Fruit fly (Drosophila melanogaster) whole organism, embryonic: Measurements from ENCODE around the gene CG1824.
A peak's percentile ranks its signal among the peaks of the same experiment; 100 is the strongest.

ENCODE experiments used
- Adf1 ChIP-seq: fragments of 200-800 bp; sonication (Bioruptor generic); IDR thresholded peaks from 2 replicates; pipeline ENCODE4 v1.3.6; 2022; ENCODE audit warnings: missing biosample characterization, missing genetic modification characterization
- Awh ChIP-seq: fragments of 200-800 bp; sonication (Bioruptor generic); IDR thresholded peaks from 2 replicates; pipeline ENCODE4, ENCODE4 v1.3.6; 2022; ENCODE audit warnings: missing biosample characterization, missing genetic modification characterization
- B-H1 ChIP-seq: fragments of 200-800 bp; sonication (Bioruptor generic); IDR thresholded peaks from 3 replicates; pipeline ENCODE4 v1.3.6; 2022; ENCODE audit warnings: missing biosample characterization, missing genetic modification characterization
- Blimp-1 ChIP-seq: fragments of 200-800 bp; sonication (Bioruptor generic); optimal IDR thresholded peaks from 3 replicates; lab custom pipeline; 2018; ENCODE audit warnings: missing biosample characterization, missing genetic modification characterization, mild to moderate bottlenecking, moderate library complexity, missing genetic modification reagents
- CG10147 ChIP-seq: fragments of 200-800 bp; sonication (Bioruptor generic); optimal IDR thresholded peaks from 2 replicates; lab custom pipeline; 2019; ENCODE audit warnings: missing biosample characterization, mild to moderate bottlenecking, missing genetic modification characterization, moderate library complexity
- CG10431 ChIP-seq: fragments of 200-800 bp; sonication (Bioruptor generic); optimal IDR thresholded peaks from 3 replicates; lab custom pipeline; 2018; ENCODE audit warnings: missing biosample characterization, mild to moderate bottlenecking, missing genetic modification characterization
- CG10543 ChIP-seq: fragments of 200-800 bp; sonication (Bioruptor generic); optimal IDR thresholded peaks from 3 replicates; lab custom pipeline; 2017; ENCODE audit warnings: missing biosample characterization, mild to moderate bottlenecking, missing genetic modification characterization, moderate library complexity
- CG10654 ChIP-seq: fragments of 200-800 bp; sonication (Bioruptor generic); optimal IDR thresholded peaks from 2 replicates; lab custom pipeline; 2016; ENCODE audit warnings: missing biosample characterization, missing genetic modification characterization
- CG10979 ChIP-seq: fragments of 200-800 bp; sonication (Bioruptor generic); optimal IDR thresholded peaks from 2 replicates; lab custom pipeline; 2018; ENCODE audit warnings: missing biosample characterization, mild to moderate bottlenecking, missing genetic modification characterization, moderate library complexity
- CG14014 ChIP-seq: fragments of 200-800 bp; sonication (Bioruptor generic); IDR thresholded peaks from 2 replicates; pipeline ENCODE4 v1.3.6; 2022; ENCODE audit warnings: missing biosample characterization, missing genetic modification characterization
- CG15011 ChIP-seq: fragments of 200-800 bp; sonication (Bioruptor generic); optimal IDR thresholded peaks from 3 replicates; lab custom pipeline; 2018; ENCODE audit warnings: missing biosample characterization, mild to moderate bottlenecking, missing genetic modification characterization
- CG18599 ChIP-seq: fragments of 200-800 bp; sonication (Bioruptor generic); optimal IDR thresholded peaks from 3 replicates; lab custom pipeline; 2017; ENCODE audit warnings: missing biosample characterization, missing genetic modification characterization, mild to moderate bottlenecking, moderate library complexity, missing genetic modification reagents
- CG2129 ChIP-seq: fragments of 200-800 bp; sonication (Bioruptor generic); IDR thresholded peaks from 2 replicates; pipeline ENCODE4 v1.3.6; 2022; ENCODE audit warnings: missing biosample characterization, missing genetic modification characterization; ENCODE audit not compliant: partially characterized antibody
- CG2875 ChIP-seq: fragments of 200-800 bp; sonication (Bioruptor generic); optimal IDR thresholded peaks from 2 replicates; lab custom pipeline; 2017; ENCODE audit warnings: missing biosample characterization, mild to moderate bottlenecking, missing genetic modification characterization, missing genetic modification reagents
- CG30431 ChIP-seq: fragments of 200-800 bp; sonication (Bioruptor generic); optimal IDR thresholded peaks from 2 replicates; lab custom pipeline; 2017; ENCODE audit warnings: missing biosample characterization, missing genetic modification characterization
- CG31365 ChIP-seq: fragments of 200-800 bp; sonication (Bioruptor generic); optimal IDR thresholded peaks from 2 replicates; lab custom pipeline; 2018; ENCODE audit warnings: missing biosample characterization, mild to moderate bottlenecking, missing genetic modification characterization
- CG31388 ChIP-seq: fragments of 200-800 bp; sonication (Bioruptor generic); optimal IDR thresholded peaks from 2 replicates; lab custom pipeline; 2016; ENCODE audit warnings: missing biosample characterization, missing genetic modification characterization
- CG4360 ChIP-seq: fragments of 200-800 bp; sonication (Bioruptor generic); IDR thresholded peaks from 2 replicates; pipeline ENCODE4 v1.3.6; 2022; ENCODE audit warnings: missing biosample characterization, missing genetic modification characterization
- CG6272 ChIP-seq: fragments of 200-800 bp; sonication (Bioruptor generic); IDR thresholded peaks from 2 replicates; pipeline ENCODE4 v1.3.6; 2022; ENCODE audit warnings: missing biosample characterization, missing genetic modification characterization
- CG6854 ChIP-seq: fragments of 200-800 bp; sonication (Bioruptor generic); optimal IDR thresholded peaks from 3 replicates; lab custom pipeline; 2017; ENCODE audit warnings: missing biosample characterization, mild to moderate bottlenecking, missing genetic modification characterization
- CG8290 ChIP-seq, 3 experiments: fragments of 200-800 bp; sonication (Bioruptor generic); optimal IDR thresholded peaks; 2 replicates each; lab custom pipeline; 2016 to 2019; ENCODE audit warnings: missing biosample characterization in 3 of 3, missing genetic modification characterization in 3 of 3, mild to moderate bottlenecking in 2 of 3, moderate library complexity in 1 of 3
- CoRest ChIP-seq: fragments of 200-800 bp; sonication (Bioruptor generic); optimal IDR thresholded peaks from 3 replicates; lab custom pipeline; 2018; ENCODE audit warnings: missing biosample characterization, mild to moderate bottlenecking, missing genetic modification characterization, moderate library complexity
- Jarid2 ChIP-seq: fragments of 200-800 bp; sonication (Bioruptor generic); optimal IDR thresholded peaks from 3 replicates; lab custom pipeline; 2017; ENCODE audit warnings: mild to moderate bottlenecking, missing biosample characterization, missing genetic modification reagents, missing genetic modification characterization
- Meics ChIP-seq: fragments of 200-800 bp; sonication (Bioruptor generic); optimal IDR thresholded peaks from 2 replicates; lab custom pipeline; 2017; ENCODE audit warnings: missing biosample characterization, mild to moderate bottlenecking, missing genetic modification characterization
- Myb ChIP-seq: fragments of 200-800 bp; sonication (Bioruptor generic); optimal IDR thresholded peaks from 2 replicates; lab custom pipeline; 2016; ENCODE audit warnings: missing biosample characterization, missing genetic modification characterization
- Optix ChIP-seq: fragments of 200-800 bp; sonication (Bioruptor generic); IDR thresholded peaks from 3 replicates; pipeline ENCODE4 v1.3.6; 2022; ENCODE audit warnings: missing biosample characterization, missing genetic modification characterization
- Sox100B ChIP-seq: fragments of 200-800 bp; sonication (Bioruptor generic); optimal IDR thresholded peaks from 3 replicates; lab custom pipeline; 2018; ENCODE audit warnings: missing biosample characterization, mild to moderate bottlenecking, missing genetic modification characterization
- Stat92E ChIP-seq, 3 experiments: fragments of >200 bp in 2 of 3; fragments of 200-800 bp in 1 of 3; sonication (Bioruptor generic) in 1 of 3; optimal IDR thresholded peaks; 2 replicates each; lab custom pipeline; 2017 to 2019; ENCODE audit warnings: missing biosample characterization in 3 of 3, missing genetic modification characterization in 3 of 3, mild to moderate bottlenecking in 1 of 3, moderate library complexity in 1 of 3
- aop ChIP-seq: fragments of 200-800 bp; sonication (Bioruptor generic); IDR thresholded peaks from 2 replicates; pipeline ENCODE4 v1.3.6; 2022; ENCODE audit warnings: missing biosample characterization, missing genetic modification characterization
- ato ChIP-seq: fragments of 200-800 bp; sonication (Bioruptor generic); IDR thresholded peaks from 2 replicates; pipeline ENCODE4 v1.3.6; 2022; ENCODE audit warnings: missing biosample characterization, missing genetic modification characterization; ENCODE audit not compliant: partially characterized antibody
- bcd ChIP-seq: fragments of 200-800 bp; sonication (Bioruptor generic); optimal IDR thresholded peaks from 2 replicates; lab custom pipeline; 2017; ENCODE audit warnings: missing biosample characterization, mild to moderate bottlenecking, missing genetic modification characterization
- dimm ChIP-seq: fragments of 200-800 bp; sonication (Bioruptor generic); IDR thresholded peaks from 2 replicates; pipeline ENCODE4 v1.3.6; 2022; ENCODE audit warnings: missing biosample characterization, missing genetic modification characterization
- dmrt11E ChIP-seq: fragments of 200-800 bp; sonication (Bioruptor generic); optimal IDR thresholded peaks from 3 replicates; lab custom pipeline; 2018; ENCODE audit warnings: missing biosample characterization, mild to moderate bottlenecking, missing genetic modification characterization, moderate library complexity
- fd3F ChIP-seq: fragments of 200-800 bp; sonication (Bioruptor generic); optimal IDR thresholded peaks from 2 replicates; lab custom pipeline; 2018; ENCODE audit warnings: missing biosample characterization, mild to moderate bottlenecking, missing genetic modification characterization, moderate library complexity
- gem ChIP-seq: fragments of 200-800 bp; sonication (Bioruptor generic); optimal IDR thresholded peaks from 2 replicates; lab custom pipeline; 2019; ENCODE audit warnings: missing biosample characterization, mild to moderate bottlenecking, missing genetic modification characterization, moderate library complexity
- jumu ChIP-seq: fragments of 200-800 bp; sonication (Bioruptor generic); optimal IDR thresholded peaks from 3 replicates; lab custom pipeline; 2016; ENCODE audit warnings: missing biosample characterization, missing genetic modification characterization
- nau ChIP-seq: fragments of 200-800 bp; sonication (Bioruptor generic); optimal IDR thresholded peaks from 3 replicates; lab custom pipeline; 2017; ENCODE audit warnings: missing biosample characterization, mild to moderate bottlenecking, missing genetic modification characterization, missing genetic modification reagents
- pan ChIP-seq, 4 experiments: fragments of >200 bp in 3 of 4; fragments of 200-800 bp in 1 of 4; sonication (Bioruptor generic) in 1 of 4; optimal IDR thresholded peaks in 3 of 4; IDR thresholded peaks in 1 of 4; 2 replicates each; pipeline versions ENCODE4 v1.3.6 to Lab custom; 2017 to 2022; ENCODE audit warnings: missing biosample characterization in 2 of 4, missing genetic modification characterization in 2 of 4, mixed read lengths in 1 of 4
- salm ChIP-seq: fragments of 200-800 bp; sonication (Bioruptor generic); optimal IDR thresholded peaks from 2 replicates; lab custom pipeline; 2018; ENCODE audit warnings: missing biosample characterization, mild to moderate bottlenecking, missing genetic modification characterization
- sim ChIP-seq: fragments of 200-800 bp; sonication (Bioruptor generic); IDR thresholded peaks from 2 replicates; pipeline ENCODE4 v1.3.6; 2022; ENCODE audit warnings: missing biosample characterization, missing genetic modification characterization
- slbo ChIP-seq: fragments of 200-800 bp; sonication (Bioruptor generic); IDR thresholded peaks from 2 replicates; pipeline ENCODE4 v1.3.6; 2022; ENCODE audit warnings: missing biosample characterization, missing genetic modification characterization
- slou ChIP-seq: fragments of 200-800 bp; sonication (Bioruptor generic); optimal IDR thresholded peaks from 3 replicates; lab custom pipeline; 2016; ENCODE audit warnings: missing biosample characterization, missing genetic modification characterization
- slp2 ChIP-seq: fragments of 200-800 bp; sonication (Bioruptor generic); optimal IDR thresholded peaks from 2 replicates; lab custom pipeline; 2016; ENCODE audit warnings: missing biosample characterization, missing genetic modification characterization
- tup ChIP-seq: fragments of 200-800 bp; sonication (Bioruptor generic); optimal IDR thresholded peaks from 2 replicates; lab custom pipeline; 2016; ENCODE audit warnings: missing biosample characterization, mild to moderate bottlenecking, missing genetic modification characterization, moderate library complexity
- tx ChIP-seq: fragments of 200-800 bp; sonication (Bioruptor generic); optimal IDR thresholded peaks from 2 replicates; lab custom pipeline; 2016; ENCODE audit warnings: missing biosample characterization, missing genetic modification characterization
- wdn ChIP-seq: fragments of 200-800 bp; sonication (Bioruptor generic); IDR thresholded peaks from 2 replicates; pipeline ENCODE4 v1.3.6; 2022; ENCODE audit warnings: missing biosample characterization, missing genetic modification characterization
- zen2 ChIP-seq: fragments of 200-800 bp; sonication (Bioruptor generic); IDR thresholded peaks from 3 replicates; pipeline ENCODE4 v1.3.6; 2022; ENCODE audit warnings: missing biosample characterization, missing genetic modification characterization; ENCODE audit not compliant: partially characterized antibody
- zf30C ChIP-seq: fragments of 200-800 bp; sonication (Bioruptor generic); optimal IDR thresholded peaks from 3 replicates; lab custom pipeline; 2018; ENCODE audit warnings: missing biosample characterization, mild to moderate bottlenecking, missing genetic modification characterization

Gene CG1824

dm6 chrX:12579506-12579999 lies 15.9 kb downstream of the CG1824 start (continued):
- no peak for TF ChIP-seq CG8290 (GFP tag; optimal IDR thresholded peaks at IDR 0.05; lab: Kevin White, UChicago)
- TF ChIP-seq CG8290 (tag; optimal IDR thresholded peaks at IDR 0.05; lab: Kevin White, UChicago): peak; percentile 28 to 89
- peak; percentile 95 for TF ChIP-seq CG6854 (GFP tag; lab: Kevin White, UChicago)
- peak; percentile 98 for TF ChIP-seq CG18599 (GFP tag; lab: Kevin White, UChicago)
- peak; percentile 91 for TF ChIP-seq CG10654 (GFP tag; lab: Kevin White, UChicago)
- TF ChIP-seq CG15011 (GFP tag; lab: Kevin White, UChicago): peak; percentile 94
- TF ChIP-seq CG4360 (GFP tag; lab: Robert Waterston, UW): peak; percentile 43; the same call in 1 of the 2 replicates
- TF ChIP-seq CG30431: peak; percentile 91
- TF ChIP-seq Blimp-1 (GFP tag; lab: Kevin White, UChicago): peak; percentile 88
- peak; percentile 95 for TF ChIP-seq CG14014 (GFP tag; lab: Robert Waterston, UW)
- peak; percentile 80 for TF ChIP-seq tup (GFP tag; lab: Kevin White, UChicago)
- peak; percentile 85 for TF ChIP-seq Myb
- TF ChIP-seq Jarid2 (GFP tag; lab: Kevin White, UChicago): peak; percentile 79
- TF ChIP-seq CG6272: peak; percentile 80
- peak; percentile 84 for TF ChIP-seq dmrt11E (tag; lab: Kevin White, UChicago)
- peak; percentile 94 for TF ChIP-seq slbo (GFP tag; lab: Robert Waterston, UW)
- TF ChIP-seq ato (GFP tag; lab: Robert Waterston, UW): no peak
- peak; percentile 80 for TF ChIP-seq CG31365 (tag; lab: Kevin White, UChicago)
- TF ChIP-seq Optix (GFP tag; lab: Robert Waterston, UW): peak; percentile 83
- TF ChIP-seq zen2 (GFP tag; lab: Robert Waterston, UW): no peak
- TF ChIP-seq CG2875: peak; percentile 92
- TF ChIP-seq Sox100B (GFP tag; lab: Kevin White, UChicago): peak; percentile 97
- TF ChIP-seq CoRest (tag; lab: Kevin White, UChicago): peak; percentile 97
- TF ChIP-seq fd3F: peak; percentile 95
- TF ChIP-seq CG10979 (tag; lab: Kevin White, UChicago): peak; percentile 91
- TF ChIP-seq slp2 (GFP tag; lab: Kevin White, UChicago): peak; percentile 95
- TF ChIP-seq Stat92E (GFP tag; optimal IDR thresholded peaks at IDR 0.05; lab: Kevin White, UChicago): no peak
- peak; percentile 95 for TF ChIP-seq CG10543
- TF ChIP-seq jumu (GFP tag; lab: Kevin White, UChicago): peak; percentile 92
- TF ChIP-seq salm (tag; lab: Kevin White, UChicago): peak; percentile 93
- peak; percentile 74 for TF ChIP-seq sim (GFP tag; lab: Robert Waterston, UW)
- TF ChIP-seq CG10431 (GFP tag; lab: Kevin White, UChicago): peak; percentile 62
- TF ChIP-seq Awh (GFP tag; lab: Robert Waterston, UW): peak; percentile 91
- TF ChIP-seq bcd: peak; percentile 95
- TF ChIP-seq Meics: peak; percentile 97
- TF ChIP-seq pan (optimal IDR thresholded peaks at IDR 0.05; lab: Kevin White, UChicago): no peak
- peak in 1 of 2 experiments; percentile 95 for TF ChIP-seq pan (GFP tag; optimal IDR thresholded peaks at IDR 0.05 in 1 of 2, IDR thresholded peaks at IDR 0.05 in 1 of 2)
- peak; percentile 44 for TF ChIP-seq Adf1
- TF ChIP-seq CG10147 (GFP tag; lab: Kevin White, UChicago): peak; percentile 96
- peak; percentile 89 for TF ChIP-seq wdn
- no peak for TF ChIP-seq zf30C
- no peak for TF ChIP-seq CG2129
- peak; percentile 72 for TF ChIP-seq dimm (GFP tag; lab: Robert Waterston, UW)
- TF ChIP-seq B-H1 (GFP tag; lab: Robert Waterston, UW): peak; percentile 89
- peak; percentile 98 for TF ChIP-seq gem (tag; lab: Kevin White, UChicago)
- peak; percentile 96 for TF ChIP-seq slou (GFP tag; lab: Kevin White, UChicago)
- peak; percentile 80 for TF ChIP-seq CG31388 (GFP tag; lab: Kevin White, UChicago)
- no peak for TF ChIP-seq aop (GFP tag; lab: Robert Waterston, UW)
- TF ChIP-seq nau: peak; percentile 96
- peak; percentile 96 for TF ChIP-seq tx (GFP tag; lab: Kevin White, UChicago)
